Worm (Caenorhabditis elegans) whole organism, L3 larva: Measurements from ENCODE around the gene del-7.

ENCODE experiments used
- aly-2 ChIP-seq: fragments of 150-350 bp; optimal IDR thresholded peaks from 2 replicates; lab custom pipeline; 2014; ENCODE audit warnings: missing biosample characterization, missing genetic modification characterization
- ama-1 ChIP-seq: fragments of 150-350 bp; optimal IDR thresholded peaks from 2 replicates; lab custom pipeline; 2018
- ceh-16 ChIP-seq: sonication (generic microtip); optimal IDR thresholded peaks from 2 replicates; lab custom pipeline; 2017; ENCODE audit warnings: missing biosample characterization, missing genetic modification characterization
- ceh-28 ChIP-seq: fragments of 150-350 bp; optimal IDR thresholded peaks from 2 replicates; lab custom pipeline; 2014; ENCODE audit warnings: missing biosample characterization, missing genetic modification reagents, missing genetic modification characterization
- ceh-9 ChIP-seq: sonication (generic microtip); optimal IDR thresholded peaks from 2 replicates; lab custom pipeline; 2018; ENCODE audit warnings: missing biosample characterization, missing genetic modification characterization
- egl-27 ChIP-seq: sonication (generic microtip); optimal IDR thresholded peaks from 4 replicates; lab custom pipeline; 2017; ENCODE audit warnings: missing biosample characterization, missing genetic modification reagents, missing genetic modification characterization
- egl-5 ChIP-seq: fragments of 150-350 bp; optimal IDR thresholded peaks from 2 replicates; lab custom pipeline; 2017; ENCODE audit warnings: missing biosample characterization, missing genetic modification reagents, missing genetic modification characterization, inconsistent platforms
- elt-2 ChIP-seq: sonication (generic microtip); optimal IDR thresholded peaks from 2 replicates; lab custom pipeline; 2016; ENCODE audit warnings: missing genetic modification reagents, mild to moderate bottlenecking, missing genetic modification characterization, missing compliant biosample characterization
- elt-3 ChIP-seq, 3 experiments: fragments of 150-350 bp in 1 of 3; sonication (generic microtip) in 2 of 3; optimal IDR thresholded peaks; 2 replicates in 2 of 3; 4 replicates in 1 of 3; lab custom pipeline; 2014 to 2017; ENCODE audit warnings: missing biosample characterization in 3 of 3, missing genetic modification characterization in 3 of 3
- fkh-10 ChIP-seq: sonication (generic microtip); optimal IDR thresholded peaks from 2 replicates; lab custom pipeline; 2017; ENCODE audit warnings: missing biosample characterization, missing genetic modification reagents, missing genetic modification characterization
- fkh-2 ChIP-seq: fragments of 150-350 bp; optimal IDR thresholded peaks from 2 replicates; lab custom pipeline; 2014; ENCODE audit warnings: missing biosample characterization, missing genetic modification reagents, missing genetic modification characterization
- fos-1 ChIP-seq: fragments of 150-350 bp; optimal IDR thresholded peaks from 2 replicates; lab custom pipeline; 2014; ENCODE audit warnings: missing biosample characterization, missing genetic modification characterization
- hmg-11 ChIP-seq: sonication (generic microtip); optimal IDR thresholded peaks from 2 replicates; lab custom pipeline; 2016; ENCODE audit warnings: missing genetic modification characterization, missing compliant biosample characterization
- jun-1 ChIP-seq: fragments of 150-350 bp; optimal IDR thresholded peaks from 2 replicates; lab custom pipeline; 2014; ENCODE audit warnings: missing biosample characterization, missing genetic modification reagents, missing genetic modification characterization
- lin-15B ChIP-seq: fragments of 150-350 bp; optimal IDR thresholded peaks from 2 replicates; lab custom pipeline; 2014; ENCODE audit warnings: missing biosample characterization, missing genetic modification characterization
- lin-39 ChIP-seq: fragments of 150-350 bp; optimal IDR thresholded peaks from 2 replicates; lab custom pipeline; 2018; ENCODE audit warnings: missing biosample characterization, missing genetic modification reagents, missing genetic modification characterization
- mdl-1 ChIP-seq: fragments of 150-350 bp; optimal IDR thresholded peaks from 2 replicates; lab custom pipeline; 2014; ENCODE audit warnings: missing biosample characterization, missing genetic modification characterization
- mml-1 ChIP-seq: fragments of 150-350 bp; sonication (generic microtip); optimal IDR thresholded peaks from 3 replicates; lab custom pipeline; 2014; ENCODE audit warnings: missing biosample characterization, missing genetic modification characterization
- nfya-1 ChIP-seq: sonication (generic microtip); optimal IDR thresholded peaks from 2 replicates; lab custom pipeline; 2017; ENCODE audit warnings: missing genetic modification characterization, mild to moderate bottlenecking, missing compliant biosample characterization, antibody characterized with exemption, moderate library complexity; ENCODE audit not compliant: insufficient read depth
- nhr-11 ChIP-seq: fragments of 150-350 bp; optimal IDR thresholded peaks from 2 replicates; lab custom pipeline; 2014; ENCODE audit warnings: missing biosample characterization, missing genetic modification characterization
- nhr-12 ChIP-seq: fragments of 150-350 bp; optimal IDR thresholded peaks from 2 replicates; lab custom pipeline; 2014; ENCODE audit warnings: missing biosample characterization, missing genetic modification characterization
- nhr-23 ChIP-seq: fragments of 150-350 bp; optimal IDR thresholded peaks from 2 replicates; lab custom pipeline; 2014; ENCODE audit warnings: missing biosample characterization, missing genetic modification reagents, missing genetic modification characterization
- nhr-237 ChIP-seq: fragments of 150-350 bp; optimal IDR thresholded peaks from 2 replicates; lab custom pipeline; 2014; ENCODE audit warnings: missing biosample characterization, missing genetic modification characterization
- nhr-25 ChIP-seq: sonication (generic microtip); optimal IDR thresholded peaks from 2 replicates; lab custom pipeline; 2017; ENCODE audit warnings: missing biosample characterization, missing genetic modification characterization
- nhr-67 ChIP-seq: fragments of 150-350 bp; optimal IDR thresholded peaks from 2 replicates; lab custom pipeline; 2014; ENCODE audit warnings: missing biosample characterization, missing genetic modification characterization
- nhr-76 ChIP-seq: fragments of 150-350 bp; sonication (generic microtip); optimal IDR thresholded peaks from 5 replicates; lab custom pipeline; 2014; ENCODE audit warnings: missing biosample characterization, missing genetic modification characterization
- nhr-77 ChIP-seq: fragments of 150-350 bp; optimal IDR thresholded peaks from 2 replicates; lab custom pipeline; 2014; ENCODE audit warnings: missing biosample characterization, missing genetic modification characterization
- pha-4 ChIP-seq: fragments of 150-350 bp; optimal IDR thresholded peaks from 2 replicates; lab custom pipeline; 2014; ENCODE audit warnings: missing biosample characterization, missing genetic modification reagents, missing genetic modification characterization
- pqm-1 ChIP-seq: fragments of 150-350 bp; optimal IDR thresholded peaks from 2 replicates; lab custom pipeline; 2017; ENCODE audit warnings: missing biosample characterization, missing genetic modification characterization, inconsistent platforms
- snpc-4 ChIP-seq: fragments of 150-350 bp; optimal IDR thresholded peaks from 2 replicates; lab custom pipeline; 2014; ENCODE audit warnings: missing biosample characterization, missing genetic modification characterization
- tbx-2 ChIP-seq: sonication (generic microtip); optimal IDR thresholded peaks from 2 replicates; lab custom pipeline; 2016; ENCODE audit warnings: mild to moderate bottlenecking, missing genetic modification characterization, missing compliant biosample characterization
- unc-39 ChIP-seq: sonication (generic microtip); optimal IDR thresholded peaks from 4 replicates; lab custom pipeline; 2017; ENCODE audit warnings: missing biosample characterization, missing genetic modification characterization
- unc-62 ChIP-seq: fragments of 150-350 bp; sonication (generic microtip); optimal IDR thresholded peaks from 4 replicates; lab custom pipeline; 2014; ENCODE audit warnings: missing biosample characterization, missing genetic modification reagents, missing genetic modification characterization
- ztf-11 ChIP-seq: fragments of 150-350 bp; optimal IDR thresholded peaks from 2 replicates; lab custom pipeline; 2014; ENCODE audit warnings: missing biosample characterization, missing genetic modification characterization

The del-7 gene

ce11 chrIV:7791821-7792446 is 31.7 kb downstream of the del-7 start, which contains the start of gene C33H5.13:
Gene C33H5.13, minus strand, starts transcription at chrIV:7792263.
- TF ChIP-seq pha-4 (tag; lab: Kevin White, UChicago) (peak; percentile 49), ceh-16 (tag; lab: Kevin White, UChicago) (no peak), nhr-77 (tag; lab: Kevin White, UChicago) (no peak), pqm-1 (tag; lab: Kevin White, UChicago) (peak; percentile 73), elt-2 (peak; percentile 79)
- TF ChIP-seq, all 47 proteins: peak for 3

- TF ChIP-seq unc-39, result no peak
- TF ChIP-seq ceh-9 (tag; lab: Kevin White, UChicago), result no peak
- no peak for TF ChIP-seq aly-2 (tag; lab: Kevin White, UChicago)
- no peak for TF ChIP-seq egl-27 (tag; lab: Kevin White, UChicago)
- no peak for TF ChIP-seq pqm-1 (tag; lab: Kevin White, UChicago)
- TF ChIP-seq elt-2, result no peak
- no peak for TF ChIP-seq lin-15B (tag; lab: Kevin White, UChicago)
- TF ChIP-seq ztf-11, result no peak
- TF ChIP-seq fkh-10 (GFP tag; lab: Kevin White, UChicago), result no peak
- TF ChIP-seq nhr-25 (tag; lab: Kevin White, UChicago), result no peak
- TF ChIP-seq nhr-23 (tag; lab: Kevin White, UChicago), result no peak
- no peak for TF ChIP-seq jun-1 (tag; lab: Kevin White, UChicago)
- no peak for TF ChIP-seq mml-1 (tag; lab: Kevin White, UChicago)
- TF ChIP-seq pha-4 (tag; lab: Kevin White, UChicago), result no peak
- no peak for TF ChIP-seq lin-39 (tag; lab: Kevin White, UChicago)
- no peak for TF ChIP-seq snpc-4 (tag; lab: Kevin White, UChicago)
- TF ChIP-seq ama-1, result no peak
- no peak for TF ChIP-seq mdl-1
- TF ChIP-seq tbx-2 (tag; lab: Kevin White, UChicago), result no peak
- TF ChIP-seq fkh-2 (tag; lab: Kevin White, UChicago), result no peak
These were observed 34.5 kb downstream of the del-7 start, which contains the start of gene ntp-1 for ce11 chrIV:7794709-7795108. Gene ntp-1, minus strand, starts transcription at chrIV:7794809.

ce11 chrIV:7796432-7797113 is 36.4 kb downstream of the del-7 start, which contains the start of gene sgo-1:
Gene sgo-1, minus strand, starts transcription at chrIV:7796482.
- TF ChIP-seq jun-1 (tag; lab: Kevin White, UChicago) (no peak), unc-62 (no peak), nhr-237 (tag; lab: Kevin White, UChicago) (no peak), nhr-67 (tag; lab: Kevin White, UChicago) (no peak), nhr-76 (no peak)

- TF ChIP-seq ceh-28, result no peak
- TF ChIP-seq unc-39, result no peak
- no peak for TF ChIP-seq nfya-1
- no peak for TF ChIP-seq nhr-76
- TF ChIP-seq fos-1 (tag; lab: Kevin White, UChicago), result no peak
- no peak for TF ChIP-seq ama-1
- no peak for TF ChIP-seq mml-1 (tag; lab: Kevin White, UChicago)
- no peak for TF ChIP-seq hmg-11 (tag; lab: Kevin White, UChicago)
- TF ChIP-seq nhr-25 (tag; lab: Kevin White, UChicago), result no peak
- TF ChIP-seq nhr-67 (tag; lab: Kevin White, UChicago), result no peak
- no peak for TF ChIP-seq egl-5 (tag; lab: Kevin White, UChicago)
- TF ChIP-seq fkh-10 (GFP tag; lab: Kevin White, UChicago), result no peak
- no peak for TF ChIP-seq snpc-4 (tag; lab: Kevin White, UChicago)
- no peak for TF ChIP-seq nhr-11 (tag; lab: Kevin White, UChicago)
- TF ChIP-seq elt-3 (tag; optimal IDR thresholded peaks at IDR 0.05; lab: Kevin White, UChicago), result no peak
- TF ChIP-seq elt-2, result no peak
- no peak for TF ChIP-seq nhr-12
- TF ChIP-seq ceh-16 (tag; lab: Kevin White, UChicago), result no peak
- no peak for TF ChIP-seq lin-39 (tag; lab: Kevin White, UChicago)
- no peak for TF ChIP-seq egl-27 (tag; lab: Kevin White, UChicago)
- TF ChIP-seq, all 47 proteins: peak for 0
These were observed 40.1 kb downstream of the del-7 start for ce11 chrIV:7800338-7800737.
